Fruit fly (Drosophila melanogaster) whole organism: ENCODE results near the gene CG15728.

Experiments used
- CG8478 ChIP-seq: fragments of >200 bp; optimal IDR thresholded peaks from 2 replicates; lab custom pipeline; 2018; ENCODE audit warnings: inconsistent platforms
- Dll ChIP-seq: fragments of >200 bp; optimal IDR thresholded peaks from 2 replicates; lab custom pipeline; 2017
- EcR ChIP-seq, 2 experiments: fragments of >200 bp; optimal IDR thresholded peaks; 2 replicates each; lab custom pipeline; 2017; ENCODE audit warnings: missing biosample characterization in 2 of 2, missing genetic modification characterization in 2 of 2, missing genetic modification reagents in 2 of 2
- pan ChIP-seq: fragments of >200 bp; optimal IDR thresholded peaks from 2 replicates; lab custom pipeline; 2017
- psq ChIP-seq: fragments of >200 bp; optimal IDR thresholded peaks from 2 replicates; lab custom pipeline; 2017
- usp ChIP-seq: fragments of >200 bp; optimal IDR thresholded peaks from 2 replicates; lab custom pipeline; 2017; ENCODE audit warnings: missing biosample characterization, missing genetic modification characterization, mixed read lengths

Gene CG15728

DNA sequence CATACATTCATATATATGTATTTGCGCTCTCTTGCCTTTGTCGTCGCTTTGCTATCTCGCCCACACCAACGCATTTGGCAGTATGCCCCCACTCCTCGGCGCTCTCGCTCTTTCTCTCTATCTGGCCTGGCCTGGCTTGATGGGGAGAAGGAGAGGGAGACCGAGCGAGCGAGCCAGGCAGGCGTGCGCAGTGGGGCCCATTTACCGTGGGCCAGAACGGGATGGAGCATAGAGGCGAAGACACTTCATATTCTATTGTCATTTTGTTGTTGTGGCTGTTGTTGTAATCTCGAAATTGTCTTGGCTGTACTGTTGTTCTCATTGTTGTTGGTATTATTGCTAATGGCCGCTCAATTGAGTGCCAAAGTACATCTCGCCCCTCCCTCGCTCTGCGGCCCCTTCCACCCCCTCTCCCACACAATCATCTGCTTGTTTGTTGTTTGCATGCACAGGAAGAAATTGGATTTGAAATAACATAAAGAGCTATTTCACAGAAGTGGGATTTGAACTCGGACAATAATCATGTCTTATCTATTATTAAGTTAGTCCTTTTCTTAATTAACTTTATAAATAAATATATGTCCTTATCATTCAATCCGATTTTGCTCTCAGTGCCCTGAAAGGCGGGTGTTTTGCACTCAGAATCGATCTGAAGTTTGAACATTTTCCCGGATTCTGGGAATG, 41.2 kb downstream of the CG15728 start:
- TF ChIP-seq psq (lab: Kevin White, UChicago) (no peak), CG8478 (lab: Kevin White, UChicago) (peak; percentile 30)

DNA sequence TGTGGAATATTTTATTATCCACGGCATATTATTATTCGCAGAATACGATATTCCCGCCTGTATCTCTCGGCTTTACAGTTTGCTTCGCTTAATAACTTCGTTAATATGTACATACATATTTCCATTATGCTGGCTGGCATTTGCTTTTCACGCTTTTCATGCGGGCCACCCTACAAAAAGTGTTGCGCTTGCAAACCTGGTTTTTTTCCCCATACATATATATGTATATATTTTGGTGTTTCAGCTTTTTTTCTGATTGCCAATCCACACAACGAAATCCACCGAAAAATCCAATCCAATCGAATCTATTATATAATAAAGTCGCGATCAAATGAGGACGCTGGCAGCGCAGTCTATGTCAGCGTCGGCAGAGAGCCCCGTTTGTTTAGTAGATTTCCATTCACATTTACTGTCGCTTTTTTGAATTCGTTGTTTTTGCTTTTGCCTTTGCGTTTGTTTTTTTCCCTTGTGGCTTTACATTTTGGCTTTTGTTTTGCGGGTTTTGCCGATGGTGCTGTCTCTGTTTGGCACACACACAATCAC, 41.8 kb downstream of the CG15728 start:
- TF ChIP-seq psq (lab: Kevin White, UChicago), result no peak
- TF ChIP-seq EcR (GFP tag; optimal IDR thresholded peaks at IDR 0.05; lab: Kevin White, UChicago), result no peak
- TF ChIP-seq pan, result no peak
- TF ChIP-seq Dll (lab: Kevin White, UChicago), result no peak
- no peak for TF ChIP-seq CG8478 (lab: Kevin White, UChicago)
- no peak for TF ChIP-seq usp (GFP tag; lab: Kevin White, UChicago)

- TF ChIP-seq CG8478 (lab: Kevin White, UChicago) (no peak), psq (lab: Kevin White, UChicago) (no peak), EcR (GFP tag; optimal IDR thresholded peaks at IDR 0.05; lab: Kevin White, UChicago) (no peak), pan (no peak), usp (GFP tag; lab: Kevin White, UChicago) (no peak), Dll (lab: Kevin White, UChicago) (no peak)
These were observed 42.4 kb downstream of the CG15728 start for dm6 chrX:12666471-12666884.

DNA sequence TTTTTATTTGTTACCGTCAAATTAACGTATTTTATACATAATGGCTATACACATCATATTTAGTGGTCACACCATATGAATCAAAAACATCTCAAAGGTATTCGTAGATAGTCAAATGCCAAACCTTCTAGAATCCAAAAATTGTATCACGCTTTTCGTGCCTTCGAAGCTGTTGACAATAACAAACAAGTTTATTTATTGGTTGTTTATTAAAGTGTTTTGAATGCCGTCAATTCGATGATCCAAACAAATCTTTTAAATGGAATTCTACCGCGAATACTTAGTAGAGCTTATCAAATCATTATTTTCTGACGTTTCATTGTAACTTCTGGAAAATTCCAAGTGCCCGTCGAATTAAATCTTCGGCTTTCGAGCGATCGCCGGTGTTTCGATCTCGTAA, 42.9 kb downstream of the CG15728 start:
- no peak for TF ChIP-seq Dll (lab: Kevin White, UChicago)
- no peak for TF ChIP-seq CG8478 (lab: Kevin White, UChicago)
- TF ChIP-seq psq (lab: Kevin White, UChicago), result no peak
- no peak for TF ChIP-seq pan
- TF ChIP-seq EcR (GFP tag; optimal IDR thresholded peaks at IDR 0.05; lab: Kevin White, UChicago), result no peak
- TF ChIP-seq usp (GFP tag; lab: Kevin White, UChicago), result no peak

DNA sequence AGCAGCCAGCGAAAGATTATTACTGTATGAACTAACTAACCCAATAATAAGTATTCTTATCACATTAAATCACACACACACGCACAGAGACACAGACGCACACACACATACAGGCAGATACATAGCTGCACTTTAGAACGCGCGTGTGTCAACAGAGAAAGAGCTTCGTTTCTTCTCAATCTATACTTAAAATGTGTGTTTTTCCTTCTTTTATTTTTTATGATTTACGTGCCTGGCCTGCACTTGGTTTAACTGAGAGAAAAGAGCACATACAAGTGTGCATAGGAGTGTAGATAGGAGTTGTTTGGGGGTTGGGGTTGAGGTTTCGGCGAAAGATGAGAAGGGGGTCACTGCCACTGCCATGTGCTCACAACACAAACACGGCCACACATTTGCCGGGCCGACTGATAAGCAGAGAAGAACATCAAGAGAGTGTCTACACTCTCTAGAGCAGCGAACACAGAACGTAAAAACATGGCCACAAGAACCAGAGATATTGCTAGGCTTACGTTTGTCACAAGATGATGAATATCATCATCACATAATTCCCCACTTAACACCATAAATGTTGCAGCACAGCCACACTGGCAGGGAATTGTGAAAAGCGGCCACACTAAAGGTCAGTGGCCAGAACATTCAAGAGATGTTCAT, 43.6 kb downstream of the CG15728 start:
- TF ChIP-seq Dll (lab: Kevin White, UChicago), result no peak
- TF ChIP-seq usp (GFP tag; lab: Kevin White, UChicago), result no peak
- no peak for TF ChIP-seq EcR (GFP tag; optimal IDR thresholded peaks at IDR 0.05; lab: Kevin White, UChicago)
- TF ChIP-seq psq (lab: Kevin White, UChicago), result no peak
- TF ChIP-seq CG8478 (lab: Kevin White, UChicago), result no peak

DNA sequence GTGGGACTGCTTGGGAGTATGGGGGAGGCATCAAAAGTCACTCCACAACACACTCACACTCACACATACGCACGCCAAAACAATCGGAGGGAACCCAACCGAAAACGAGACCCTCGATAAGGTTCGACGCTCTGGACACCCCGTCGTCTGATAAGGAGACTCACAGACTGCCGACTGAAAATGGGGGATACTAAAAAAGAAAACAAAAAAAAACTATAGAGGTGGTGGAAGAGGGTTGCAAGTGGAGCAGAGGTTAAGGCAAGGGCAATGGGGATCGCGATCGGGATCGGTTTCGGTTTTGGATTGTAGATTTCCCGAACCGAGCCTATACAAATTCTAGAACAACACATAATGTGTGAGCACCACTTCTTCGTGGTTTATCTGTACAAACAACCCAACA, 44.6 kb downstream of the CG15728 start:
- TF ChIP-seq pan (no peak), CG8478 (lab: Kevin White, UChicago) (no peak), psq (lab: Kevin White, UChicago) (no peak), Dll (lab: Kevin White, UChicago) (no peak), usp (GFP tag; lab: Kevin White, UChicago) (no peak), EcR (GFP tag; optimal IDR thresholded peaks at IDR 0.05; lab: Kevin White, UChicago) (no peak)

dm6 chrX:12669659-12670488, 45.8 kb downstream of the CG15728 start:
- TF ChIP-seq Dll (lab: Kevin White, UChicago) (no peak), psq (lab: Kevin White, UChicago) (no peak), pan (no peak), usp (GFP tag; lab: Kevin White, UChicago) (no peak), EcR (GFP tag; optimal IDR thresholded peaks at IDR 0.05; lab: Kevin White, UChicago) (no peak), CG8478 (lab: Kevin White, UChicago) (no peak)

DNA sequence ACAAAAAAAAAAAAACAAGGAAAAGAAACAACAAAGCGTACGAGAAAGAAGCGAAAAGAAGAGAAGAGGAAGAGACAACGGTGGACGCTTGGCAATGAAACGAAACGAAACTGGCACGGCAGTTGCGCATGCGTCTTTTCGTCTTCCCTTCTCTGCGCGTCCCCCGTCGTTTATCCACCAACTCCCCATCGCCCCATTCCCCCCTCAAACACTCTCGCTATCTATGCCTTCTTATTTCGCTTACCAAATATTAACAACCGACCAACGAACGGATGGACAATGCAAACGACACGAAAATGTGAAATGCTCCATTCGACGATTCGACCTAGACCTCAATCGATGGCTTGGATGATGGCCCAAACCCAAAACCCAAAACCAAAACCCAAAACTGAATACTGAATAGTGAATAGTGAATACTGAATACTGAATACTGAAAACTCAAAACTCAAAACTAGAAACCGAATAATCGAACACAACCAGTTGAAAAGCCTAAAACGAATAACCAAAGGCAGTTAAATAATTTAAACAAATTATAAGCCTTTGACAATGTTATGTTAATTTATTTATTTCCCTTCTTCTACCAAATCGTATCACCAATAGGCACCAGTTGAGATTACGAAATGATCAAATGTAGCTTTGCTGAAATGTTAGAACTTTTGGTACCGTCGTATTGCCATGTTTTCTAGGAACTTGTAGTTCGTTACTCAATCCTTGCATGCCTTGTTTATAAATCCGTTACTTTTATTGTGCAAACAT, 46.6 kb downstream of the CG15728 start:
- TF ChIP-seq CG8478 (lab: Kevin White, UChicago) (no peak), Dll (lab: Kevin White, UChicago) (no peak), EcR (GFP tag; optimal IDR thresholded peaks at IDR 0.05; lab: Kevin White, UChicago) (no peak), psq (lab: Kevin White, UChicago) (no peak), pan (no peak), usp (GFP tag; lab: Kevin White, UChicago) (no peak)

dm6 chrX:12672317-12673172, 48.5 kb downstream of the CG15728 start:
- TF ChIP-seq pan (no peak), Dll (lab: Kevin White, UChicago) (no peak), CG8478 (lab: Kevin White, UChicago) (no peak), usp (GFP tag; lab: Kevin White, UChicago) (no peak), psq (lab: Kevin White, UChicago) (no peak), EcR (GFP tag; optimal IDR thresholded peaks at IDR 0.05; lab: Kevin White, UChicago) (no peak)
